Worm (Caenorhabditis elegans) whole organism, L4/young adult: ENCODE data around the gene spp-14.

ENCODE experiments used
- W03F9.2 ChIP-seq: fragments of 150-350 bp; optimal IDR thresholded peaks from 2 replicates; lab custom pipeline; 2014; ENCODE audit warnings: missing biosample characterization, missing genetic modification characterization
- dao-5 ChIP-seq: sonication (generic microtip); optimal IDR thresholded peaks from 2 replicates; lab custom pipeline; 2016; ENCODE audit warnings: missing genotype, missing genetic modification characterization, moderate library complexity, missing compliant biosample characterization
- him-1 ChIP-seq: sonication (generic microtip); optimal IDR thresholded peaks from 2 replicates; lab custom pipeline; 2016; ENCODE audit warnings: missing genotype, missing genetic modification reagents, missing genetic modification characterization, missing compliant biosample characterization

- TF ChIP-seq W03F9.2 (no peak), dao-5 (tag; lab: Kevin White, UChicago) (no peak), him-1 (tag; lab: Kevin White, UChicago) (no peak)
These were observed 43.5 kb upstream of the spp-14 start, which contains the start of gene unc-18 for ce11 chrX:7681965-7682946.
